Worm (Caenorhabditis elegans) whole organism, L1 larva: ENCODE measurements around the gene sdz-9.

Experiments
- aly-2 ChIP-seq: fragments of 150-350 bp; optimal IDR thresholded peaks from 2 replicates; lab custom pipeline; 2014; ENCODE audit warnings: missing biosample characterization, missing genetic modification characterization
- ces-1 ChIP-seq: fragments of 150-350 bp; optimal IDR thresholded peaks from 2 replicates; lab custom pipeline; 2014; ENCODE audit warnings: missing biosample characterization, missing genetic modification reagents, missing genetic modification characterization
- efl-1 ChIP-seq, 4 experiments: fragments of 150-350 bp; optimal IDR thresholded peaks in 3 of 4; peaks in 1 of 4; 1 replicate in 1 of 4; 2 replicates in 3 of 4; lab custom pipeline; 2014; ENCODE audit warnings: missing biosample characterization in 2 of 4, missing genetic modification characterization in 2 of 4, missing genetic modification reagents in 2 of 4
- lin-13 ChIP-seq: fragments of 150-350 bp; optimal IDR thresholded peaks from 2 replicates; lab custom pipeline; 2014; ENCODE audit warnings: missing biosample characterization, missing genetic modification reagents, missing genetic modification characterization
- lin-39 ChIP-seq: fragments of 150-350 bp; optimal IDR thresholded peaks from 2 replicates; lab custom pipeline; 2014; ENCODE audit warnings: missing biosample characterization, missing genetic modification reagents, missing genetic modification characterization
- mdl-1 ChIP-seq, 2 experiments: fragments of 150-350 bp; optimal IDR thresholded peaks; 2 replicates each; lab custom pipeline; 2014 to 2017; ENCODE audit warnings: missing biosample characterization in 2 of 2, missing genetic modification characterization in 2 of 2, inconsistent platforms in 1 of 2
- nhr-237 ChIP-seq: fragments of 150-350 bp; optimal IDR thresholded peaks from 2 replicates; lab custom pipeline; 2014; ENCODE audit warnings: missing biosample characterization, missing genetic modification characterization
- nhr-90 ChIP-seq: sonication (generic microtip); optimal IDR thresholded peaks from 2 replicates; lab custom pipeline; 2016; ENCODE audit warnings: mild to moderate bottlenecking, missing genetic modification characterization, missing compliant biosample characterization; ENCODE audit not compliant: poor library complexity
- tbx-2 ChIP-seq: sonication (generic microtip); optimal IDR thresholded peaks from 2 replicates; lab custom pipeline; 2016; ENCODE audit warnings: missing genetic modification characterization, missing compliant biosample characterization
- unc-62 ChIP-seq: fragments of 150-350 bp; optimal IDR thresholded peaks from 2 replicates; lab custom pipeline; 2014; ENCODE audit warnings: missing biosample characterization, missing genetic modification reagents, missing genetic modification characterization
- xbp-1 ChIP-seq: sonication (generic microtip); optimal IDR thresholded peaks from 2 replicates; lab custom pipeline; 2016; ENCODE audit warnings: missing genetic modification characterization, missing compliant biosample characterization

DNA sequence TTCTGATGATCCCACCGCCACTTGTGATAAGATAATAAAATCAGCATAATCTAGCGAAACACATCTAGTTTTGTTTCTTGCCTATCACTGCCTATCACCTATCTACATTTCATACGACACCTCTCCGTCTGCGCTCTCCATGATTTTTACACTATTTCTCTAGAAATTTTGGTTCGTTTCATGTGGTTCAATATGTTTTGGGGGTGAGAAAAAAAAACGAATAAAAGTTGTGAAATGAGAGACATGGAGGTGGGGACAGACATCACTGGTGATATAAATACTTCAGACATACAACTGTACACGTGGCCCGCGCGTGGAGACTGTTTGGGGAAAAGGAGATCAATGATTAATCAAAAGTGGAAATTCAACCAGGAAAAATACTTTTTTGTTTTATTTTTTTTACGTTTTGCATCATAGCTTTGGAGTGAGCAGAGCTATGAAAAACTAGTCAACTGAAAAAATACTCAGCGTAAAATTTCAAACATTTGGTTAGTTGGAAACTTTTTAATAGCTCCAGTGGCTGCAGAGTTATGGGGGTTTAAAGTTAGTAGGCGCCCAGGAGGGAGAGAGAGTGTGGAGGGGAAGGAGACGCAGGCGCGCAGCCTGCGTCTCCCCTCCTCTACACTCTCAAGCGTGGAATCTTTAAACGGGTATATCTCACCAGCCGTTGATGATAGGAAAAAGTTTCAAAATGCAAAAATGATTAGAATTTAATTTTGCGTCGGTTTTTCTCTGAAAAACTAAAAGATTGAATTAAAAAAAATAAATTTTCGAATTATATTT, 29.6 kb upstream of the sdz-9 start:
- peak; percentile 31 for TF ChIP-seq nhr-90 (tag; lab: Kevin White, UChicago)
- TF ChIP-seq efl-1 (optimal IDR thresholded peaks at IDR 0.05; lab: Kevin White, UChicago): no peak
- TF ChIP-seq efl-1 (GFP tag; optimal IDR thresholded peaks at IDR 0.05 in 1 of 2; lab: Kevin White, UChicago): no peak
- no peak for TF ChIP-seq unc-62 (GFP tag; lab: Kevin White, UChicago)
- no peak for TF ChIP-seq xbp-1
- no peak for TF ChIP-seq lin-13
- TF ChIP-seq aly-2 (tag; lab: Kevin White, UChicago): no peak
- TF ChIP-seq lin-39 (tag; lab: Kevin White, UChicago): no peak
- TF ChIP-seq nhr-237 (tag; lab: Kevin White, UChicago): no peak
- no peak for TF ChIP-seq tbx-2 (tag; lab: Kevin White, UChicago)
- TF ChIP-seq mdl-1 (tag; optimal IDR thresholded peaks at IDR 0.05; lab: Kevin White, UChicago): peak in 1 of 2 experiments; percentile 49
- TF ChIP-seq ces-1: no peak
